Worm (Caenorhabditis elegans) whole organism, L1 larva: Measurements from ENCODE around the gene ceh-27.

Experiments
- C16A3.4 ChIP-seq: fragments of 150-350 bp; optimal IDR thresholded peaks from 2 replicates; lab custom pipeline; 2014; ENCODE audit warnings: missing biosample characterization, missing genetic modification characterization
- C34B4.2 ChIP-seq: sonication (generic microtip); optimal IDR thresholded peaks from 2 replicates; lab custom pipeline; 2017; ENCODE audit warnings: mild to moderate bottlenecking, missing genetic modification characterization, missing compliant biosample characterization
- Y116A8C.19 ChIP-seq: sonication (generic microtip); optimal IDR thresholded peaks from 2 replicates; lab custom pipeline; 2016; ENCODE audit warnings: missing compliant biosample characterization, missing genetic modification characterization, borderline replicate concordance
- aha-1 ChIP-seq: fragments of 150-350 bp; optimal IDR thresholded peaks from 2 replicates; lab custom pipeline; 2014; ENCODE audit warnings: missing biosample characterization, missing genetic modification characterization
- alr-1 ChIP-seq: fragments of 200-800 bp; sonication (Bioruptor generic); optimal IDR thresholded peaks from 2 replicates; lab custom pipeline; 2018; ENCODE audit warnings: borderline replicate concordance, mild to moderate bottlenecking, missing genetic modification characterization, missing compliant biosample characterization
- blmp-1 ChIP-seq: fragments of 150-350 bp; optimal IDR thresholded peaks from 2 replicates; lab custom pipeline; 2014; ENCODE audit warnings: missing biosample characterization, missing genetic modification characterization
- ceh-63 ChIP-seq: fragments of 200-800 bp; sonication (Bioruptor generic); optimal IDR thresholded peaks from 2 replicates; lab custom pipeline; 2018; ENCODE audit warnings: mild to moderate bottlenecking, missing genetic modification characterization, missing compliant biosample characterization
- ces-1 ChIP-seq: fragments of 150-350 bp; optimal IDR thresholded peaks from 2 replicates; lab custom pipeline; 2014; ENCODE audit warnings: missing biosample characterization, missing genetic modification reagents, missing genetic modification characterization
- dsc-1 ChIP-seq: sonication (generic microtip); optimal IDR thresholded peaks from 2 replicates; lab custom pipeline; 2016; ENCODE audit warnings: mild to moderate bottlenecking, missing genetic modification characterization, missing compliant biosample characterization
- efl-1 ChIP-seq, 4 experiments: fragments of 150-350 bp; optimal IDR thresholded peaks in 3 of 4; peaks in 1 of 4; 1 replicate in 1 of 4; 2 replicates in 3 of 4; lab custom pipeline; 2014; ENCODE audit warnings: missing biosample characterization in 2 of 4, missing genetic modification characterization in 2 of 4, missing genetic modification reagents in 2 of 4
- efl-3 ChIP-seq: fragments of 200-800 bp; sonication (Bioruptor generic); optimal IDR thresholded peaks from 2 replicates; lab custom pipeline; 2018; ENCODE audit warnings: mild to moderate bottlenecking, missing genetic modification characterization, missing compliant biosample characterization
- elt-3 ChIP-seq, 6 experiments: fragments of 150-350 bp in 1 of 6; sonication (generic microtip); optimal IDR thresholded peaks; 2 replicates each; lab custom pipeline; 2017 to 2018; ENCODE audit warnings: missing biosample characterization in 6 of 6, missing genetic modification characterization in 6 of 6, inconsistent platforms in 1 of 6
- ets-5 ChIP-seq: fragments of 200-800 bp; sonication (Bioruptor generic); IDR thresholded peaks from 2 replicates; pipeline ENCODE4 v1.3.6; 2022; ENCODE audit warnings: missing genetic modification characterization, missing compliant biosample characterization
- fkh-10 ChIP-seq: sonication (generic microtip); optimal IDR thresholded peaks from 2 replicates; lab custom pipeline; 2017; ENCODE audit warnings: missing biosample characterization, missing genetic modification reagents, missing genetic modification characterization
- fkh-4 ChIP-seq: sonication (generic microtip); optimal IDR thresholded peaks from 2 replicates; lab custom pipeline; 2016; ENCODE audit warnings: missing compliant biosample characterization, missing genetic modification characterization, borderline replicate concordance
- fkh-8 ChIP-seq: sonication (generic microtip); optimal IDR thresholded peaks from 2 replicates; lab custom pipeline; 2016; ENCODE audit warnings: mild to moderate bottlenecking, missing genetic modification characterization, missing compliant biosample characterization
- grh-1 ChIP-seq: fragments of 200-800 bp; sonication (Bioruptor generic); IDR thresholded peaks from 2 replicates; pipeline ENCODE4 v1.3.6; 2022; ENCODE audit warnings: missing genetic modification reagents, missing genetic modification characterization, missing compliant biosample characterization
- hlh-4 ChIP-seq: sonication (generic microtip); optimal IDR thresholded peaks from 2 replicates; lab custom pipeline; 2016; ENCODE audit warnings: mild to moderate bottlenecking, missing genetic modification characterization, missing compliant biosample characterization
- irx-1 ChIP-seq: sonication (generic microtip); optimal IDR thresholded peaks from 2 replicates; lab custom pipeline; 2016; ENCODE audit warnings: missing genetic modification characterization, missing compliant biosample characterization
- isw-1 ChIP-seq: fragments of 200-800 bp; sonication (Bioruptor generic); IDR thresholded peaks from 2 replicates; pipeline ENCODE4 v1.3.6; 2022; ENCODE audit warnings: missing genetic modification characterization, missing compliant biosample characterization
- lin-14 ChIP-seq: fragments of 200-800 bp; sonication (Bioruptor generic); optimal IDR thresholded peaks from 2 replicates; lab custom pipeline; 2018; ENCODE audit warnings: mild to moderate bottlenecking, missing genetic modification characterization, moderate library complexity, missing compliant biosample characterization
- lin-35 ChIP-seq, 2 experiments: fragments of 150-350 bp; optimal IDR thresholded peaks; 2 replicates each; lab custom pipeline; 2014; ENCODE audit warnings: missing biosample characterization in 2 of 2, missing genetic modification characterization in 2 of 2, missing genetic modification reagents in 2 of 2
- lin-39 ChIP-seq: fragments of 150-350 bp; optimal IDR thresholded peaks from 2 replicates; lab custom pipeline; 2014; ENCODE audit warnings: missing biosample characterization, missing genetic modification reagents, missing genetic modification characterization
- lsy-2 ChIP-seq, 2 experiments: fragments of 150-350 bp; optimal IDR thresholded peaks; 2 replicates each; lab custom pipeline; 2014; ENCODE audit warnings: missing biosample characterization in 2 of 2, missing genetic modification characterization in 2 of 2
- mab-9 ChIP-seq: fragments of 200-800 bp; sonication (Bioruptor generic); IDR thresholded peaks from 2 replicates; pipeline ENCODE4 v1.3.6; 2022; ENCODE audit warnings: missing genetic modification reagents, missing genetic modification characterization, missing compliant biosample characterization
- mef-2 ChIP-seq: fragments of 150-350 bp; optimal IDR thresholded peaks from 2 replicates; lab custom pipeline; 2014; ENCODE audit warnings: missing biosample characterization, missing genetic modification characterization
- nhr-11 ChIP-seq: fragments of 150-350 bp; optimal IDR thresholded peaks from 2 replicates; lab custom pipeline; 2014; ENCODE audit warnings: missing biosample characterization, missing genetic modification characterization
- nhr-19 ChIP-seq: fragments of 200-800 bp; sonication (Bioruptor generic); conservative IDR thresholded peaks from 2 replicates; pipeline ENCODE4 v1.3.6; 2022; ENCODE audit warnings: missing genetic modification characterization, missing compliant biosample characterization
- nhr-20 ChIP-seq: sonication (generic microtip); optimal IDR thresholded peaks from 2 replicates; lab custom pipeline; 2016; ENCODE audit warnings: mild to moderate bottlenecking, missing genetic modification characterization, missing compliant biosample characterization
- nhr-237 ChIP-seq: fragments of 150-350 bp; optimal IDR thresholded peaks from 2 replicates; lab custom pipeline; 2014; ENCODE audit warnings: missing biosample characterization, missing genetic modification characterization
- nhr-28 ChIP-seq: fragments of 150-350 bp; optimal IDR thresholded peaks from 2 replicates; lab custom pipeline; 2014; ENCODE audit warnings: missing biosample characterization, missing genetic modification characterization
- nhr-76 ChIP-seq: sonication (generic microtip); optimal IDR thresholded peaks from 2 replicates; lab custom pipeline; 2017; ENCODE audit warnings: missing biosample characterization, missing genetic modification characterization
- nhr-77 ChIP-seq: fragments of 150-350 bp; optimal IDR thresholded peaks from 2 replicates; lab custom pipeline; 2014; ENCODE audit warnings: missing biosample characterization, missing genetic modification characterization
- nhr-85 ChIP-seq: sonication (generic microtip); peaks from one replicate; lab custom pipeline; 2016; ENCODE audit warnings: missing genetic modification characterization, inconsistent platforms, missing compliant biosample characterization
- nhr-90 ChIP-seq: sonication (generic microtip); optimal IDR thresholded peaks from 2 replicates; lab custom pipeline; 2016; ENCODE audit warnings: mild to moderate bottlenecking, missing genetic modification characterization, missing compliant biosample characterization; ENCODE audit not compliant: poor library complexity
- pag-3 ChIP-seq: sonication (generic microtip); optimal IDR thresholded peaks from 2 replicates; lab custom pipeline; 2017; ENCODE audit warnings: missing genetic modification characterization, mild to moderate bottlenecking, missing compliant biosample characterization, antibody characterized with exemption, borderline replicate concordance; ENCODE audit not compliant: insufficient read depth
- pqm-1 ChIP-seq: sonication (generic microtip); optimal IDR thresholded peaks from 3 replicates; lab custom pipeline; 2017; ENCODE audit warnings: missing biosample characterization, missing genetic modification characterization
- rnt-1 ChIP-seq: sonication (generic microtip); optimal IDR thresholded peaks from 2 replicates; lab custom pipeline; 2016; ENCODE audit warnings: mild to moderate bottlenecking, missing genetic modification characterization, moderate library complexity, missing compliant biosample characterization
- skn-1 ChIP-seq: fragments of 150-350 bp; optimal IDR thresholded peaks from 2 replicates; lab custom pipeline; 2014; ENCODE audit warnings: missing biosample characterization, missing genetic modification characterization
- snpc-4 ChIP-seq: fragments of 150-350 bp; optimal IDR thresholded peaks from 2 replicates; lab custom pipeline; 2014; ENCODE audit warnings: missing biosample characterization, missing genetic modification characterization
- snu-23 ChIP-seq: sonication (generic microtip); optimal IDR thresholded peaks from 2 replicates; lab custom pipeline; 2016; ENCODE audit warnings: missing genetic modification characterization, missing compliant biosample characterization
- sox-4 ChIP-seq: sonication (generic microtip); optimal IDR thresholded peaks from 2 replicates; lab custom pipeline; 2016; ENCODE audit warnings: missing genetic modification characterization, missing compliant biosample characterization
- tbx-2 ChIP-seq: sonication (generic microtip); optimal IDR thresholded peaks from 2 replicates; lab custom pipeline; 2016; ENCODE audit warnings: missing genetic modification characterization, missing compliant biosample characterization
- tlp-1 ChIP-seq: fragments of 150-350 bp; optimal IDR thresholded peaks from 2 replicates; lab custom pipeline; 2014; ENCODE audit warnings: missing biosample characterization, missing genetic modification characterization
- unc-130 ChIP-seq: fragments of 150-350 bp; optimal IDR thresholded peaks from 2 replicates; lab custom pipeline; 2017; ENCODE audit warnings: missing biosample characterization, missing genetic modification characterization, inconsistent platforms
- unc-62 ChIP-seq: fragments of 150-350 bp; optimal IDR thresholded peaks from 2 replicates; lab custom pipeline; 2014; ENCODE audit warnings: missing biosample characterization, missing genetic modification reagents, missing genetic modification characterization
- unc-86 ChIP-seq: sonication (generic microtip); optimal IDR thresholded peaks from 2 replicates; lab custom pipeline; 2016; ENCODE audit warnings: missing genetic modification characterization, missing compliant biosample characterization
- unc-98 ChIP-seq: fragments of 200-800 bp; sonication (Bioruptor generic); IDR thresholded peaks from 2 replicates; pipeline ENCODE4 v1.3.6; 2022; ENCODE audit warnings: missing genetic modification characterization, missing compliant biosample characterization
- vab-15 ChIP-seq: sonication (generic microtip); optimal IDR thresholded peaks from 2 replicates; lab custom pipeline; 2017; ENCODE audit warnings: missing genotype, mild to moderate bottlenecking, missing genetic modification characterization, missing compliant biosample characterization
- xbp-1 ChIP-seq: sonication (generic microtip); optimal IDR thresholded peaks from 2 replicates; lab custom pipeline; 2016; ENCODE audit warnings: missing genetic modification characterization, missing compliant biosample characterization
- zip-4 ChIP-seq: fragments of 200-800 bp; sonication (Bioruptor generic); optimal IDR thresholded peaks from 2 replicates; lab custom pipeline; 2018; ENCODE audit warnings: mild to moderate bottlenecking, missing genetic modification characterization, moderate library complexity, missing compliant biosample characterization
- ztf-11 ChIP-seq, 2 experiments: sonication (generic microtip); optimal IDR thresholded peaks; 2 replicates each; lab custom pipeline; 2016 to 2017; ENCODE audit warnings: missing genetic modification characterization in 2 of 2, missing biosample characterization in 1 of 2, missing compliant biosample characterization in 1 of 2

Gene ceh-27

ce11 chrV:11641298-11641787 is 23.6 kb downstream of the ceh-27 start:
- TF ChIP-seq mab-9 (GFP tag; lab: Robert Waterston, UW) = no peak
- peak; percentile 13 for TF ChIP-seq nhr-77 (tag; lab: Kevin White, UChicago)
- TF ChIP-seq lsy-2 (tag; optimal IDR thresholded peaks at IDR 0.05; lab: Kevin White, UChicago) = peak; percentile 57 to 74
- TF ChIP-seq pqm-1 (tag; lab: Kevin White, UChicago) = no peak
- no peak for TF ChIP-seq zip-4 (GFP tag; lab: Kevin White, UChicago)
- no peak for TF ChIP-seq nhr-237 (tag; lab: Kevin White, UChicago)
- no peak for TF ChIP-seq sox-4 (tag; lab: Kevin White, UChicago)
- TF ChIP-seq ets-5 = no peak
- no peak for TF ChIP-seq elt-3 (tag; optimal IDR thresholded peaks at IDR 0.05; lab: Kevin White, UChicago)
- TF ChIP-seq C16A3.4 (tag; lab: Kevin White, UChicago) = no peak
- TF ChIP-seq nhr-85 (tag; lab: Kevin White, UChicago) = no peak
- TF ChIP-seq ces-1 (GFP tag; lab: Kevin White, UChicago) = peak; percentile 73
- no peak for TF ChIP-seq unc-98 (GFP tag; lab: Robert Waterston, UW)
- TF ChIP-seq mef-2 (tag; lab: Kevin White, UChicago) = peak; percentile 32
- TF ChIP-seq tlp-1 = no peak
- 0 out of 2 replicates have a peak, but pooled peaks have one; percentile 2 for TF ChIP-seq nhr-19 (GFP tag; lab: Robert Waterston, UW)
- no peak for TF ChIP-seq vab-15
- TF ChIP-seq nhr-28 = no peak
- peak; percentile 83 for TF ChIP-seq fkh-8 (tag; lab: Kevin White, UChicago)
- TF ChIP-seq dsc-1 = peak; percentile 64
- no peak for TF ChIP-seq pag-3 (tag; lab: Kevin White, UChicago)
- no peak for TF ChIP-seq alr-1 (tag; lab: Kevin White, UChicago)
- TF ChIP-seq unc-86 = peak; percentile 68
- peak; percentile 94 for TF ChIP-seq fkh-10
- TF ChIP-seq nhr-20 (tag; lab: Kevin White, UChicago) = no peak
- TF ChIP-seq fkh-4 (tag; lab: Kevin White, UChicago) = no peak
- no peak for TF ChIP-seq lin-39 (tag; lab: Kevin White, UChicago)
- no peak for TF ChIP-seq unc-62 (GFP tag; lab: Kevin White, UChicago)
- TF ChIP-seq snpc-4 (tag; lab: Kevin White, UChicago) = no peak
- peak; percentile 30; the same call in 1 of the 2 replicates for TF ChIP-seq isw-1 (GFP tag; lab: Robert Waterston, UW)
- TF ChIP-seq nhr-11 (tag; lab: Kevin White, UChicago) = no peak
- TF ChIP-seq unc-130 = no peak
- TF ChIP-seq aha-1 (tag; lab: Kevin White, UChicago) = no peak
- no peak for TF ChIP-seq C34B4.2 (tag; lab: Kevin White, UChicago)
- no peak for TF ChIP-seq grh-1 (GFP tag; lab: Robert Waterston, UW)
- TF ChIP-seq snu-23 (GFP tag; lab: Kevin White, UChicago) = peak; percentile 44
- TF ChIP-seq ztf-11 (tag; optimal IDR thresholded peaks at IDR 0.05; lab: Kevin White, UChicago) = peak in 1 of 2 experiments; percentile 44
- TF ChIP-seq xbp-1 (tag; lab: Kevin White, UChicago) = peak; percentile 26
- peak; percentile 46 for TF ChIP-seq tbx-2 (tag; lab: Kevin White, UChicago)
- TF ChIP-seq hlh-4 (tag; lab: Kevin White, UChicago) = no peak
- peak; percentile 58 for TF ChIP-seq ceh-63 (GFP tag; lab: Kevin White, UChicago)
- TF ChIP-seq rnt-1 = peak; percentile 37
- TF ChIP-seq efl-1 (optimal IDR thresholded peaks at IDR 0.05; lab: Kevin White, UChicago) = peak; percentile 39 to 41
- TF ChIP-seq efl-1 (GFP tag; optimal IDR thresholded peaks at IDR 0.05 in 1 of 2; lab: Kevin White, UChicago) = peak in 1 of 2 experiments; percentile 17
- no peak for TF ChIP-seq nhr-76 (tag; lab: Kevin White, UChicago)
- TF ChIP-seq lin-14 = peak; percentile 93
- no peak for TF ChIP-seq skn-1 (tag; lab: Kevin White, UChicago)
- TF ChIP-seq Y116A8C.19 (tag; lab: Kevin White, UChicago) = no peak
- TF ChIP-seq blmp-1 = no peak
- no peak for TF ChIP-seq nhr-90 (tag; lab: Kevin White, UChicago)
- TF ChIP-seq irx-1 = peak; percentile 33
- TF ChIP-seq lin-35 (GFP tag; optimal IDR thresholded peaks at IDR 0.05; lab: Kevin White, UChicago) = peak in 1 of 2 experiments; percentile 33
- no peak for TF ChIP-seq efl-3
